Fruit fly (Drosophila melanogaster) whole organism, pupa: Measurements from ENCODE around the gene CG42271.
A peak's percentile ranks its signal among the peaks of the same experiment; 100 is the strongest.

ENCODE experiments used
- CG13204 ChIP-seq: fragments of 200-800 bp; sonication (Bioruptor generic); optimal IDR thresholded peaks from 2 replicates; lab custom pipeline; 2018; ENCODE audit warnings: missing biosample characterization, mild to moderate bottlenecking, missing genetic modification characterization, moderate library complexity
- CG14655 ChIP-seq: fragments of 200-800 bp; sonication (Bioruptor generic); optimal IDR thresholded peaks from 3 replicates; lab custom pipeline; 2017; ENCODE audit warnings: mild to moderate bottlenecking, missing biosample characterization, missing genetic modification reagents, missing genetic modification characterization
- CG15710 ChIP-seq: fragments of 200-800 bp; sonication (Bioruptor generic); optimal IDR thresholded peaks from 2 replicates; lab custom pipeline; 2018; ENCODE audit warnings: missing biosample characterization, mild to moderate bottlenecking, missing genetic modification characterization, moderate library complexity
- CG9948 ChIP-seq: fragments of 200-800 bp; sonication (Bioruptor generic); optimal IDR thresholded peaks from 2 replicates; lab custom pipeline; 2018; ENCODE audit warnings: missing biosample characterization, mild to moderate bottlenecking, missing genetic modification characterization, moderate library complexity
- D1 ChIP-seq: fragments of 200-800 bp; sonication (Bioruptor generic); optimal IDR thresholded peaks from 2 replicates; lab custom pipeline; 2018; ENCODE audit warnings: missing biosample characterization, mild to moderate bottlenecking, missing genetic modification characterization, moderate library complexity
- EcR ChIP-seq: fragments of 200-800 bp; sonication (Bioruptor generic); optimal IDR thresholded peaks from 3 replicates; lab custom pipeline; 2019; ENCODE audit warnings: missing biosample characterization, missing genetic modification characterization, mild to moderate bottlenecking, moderate library complexity, missing genetic modification reagents
- Pif1A ChIP-seq: fragments of 200-800 bp; sonication (Bioruptor generic); optimal IDR thresholded peaks from 3 replicates; lab custom pipeline; 2016; ENCODE audit warnings: missing biosample characterization, missing genetic modification characterization
- gl ChIP-seq: fragments of 200-800 bp; sonication (Bioruptor generic); optimal IDR thresholded peaks from 2 replicates; lab custom pipeline; 2018; ENCODE audit warnings: missing biosample characterization, mild to moderate bottlenecking, missing genetic modification characterization
- rn ChIP-seq: fragments of 200-800 bp; sonication (Bioruptor generic); IDR thresholded peaks from 2 replicates; pipeline ENCODE4 v1.3.6; 2022; ENCODE audit warnings: missing biosample characterization, missing genetic modification characterization

DNA sequence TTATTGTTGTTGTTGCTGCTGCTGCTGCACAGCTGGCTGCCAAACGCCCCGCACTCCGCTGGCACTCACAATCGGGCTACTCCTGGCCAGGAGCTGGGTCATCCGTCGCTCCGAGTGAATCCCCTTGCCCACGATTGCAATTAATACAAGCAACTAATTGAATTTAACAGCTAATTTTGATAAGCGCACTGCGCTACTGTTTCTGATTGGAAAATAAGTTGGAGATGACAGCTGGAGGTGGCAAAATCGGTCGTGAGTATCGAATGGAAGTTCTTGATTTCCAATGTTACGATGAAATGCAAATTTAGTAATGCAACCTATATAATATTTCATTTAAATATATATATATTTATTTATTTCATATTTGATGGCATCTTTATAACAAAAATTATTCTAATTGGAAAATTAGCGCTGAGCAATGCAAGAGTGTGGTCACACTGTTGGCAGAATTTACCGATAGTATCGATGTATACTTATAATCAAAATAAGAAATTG is at the start of gene CG42271:
- no peak for TF ChIP-seq CG13204 (GFP tag; lab: Kevin White, UChicago)
- no peak for TF ChIP-seq CG14655 (GFP tag; lab: Kevin White, UChicago)
- no peak for TF ChIP-seq EcR (GFP tag; lab: Kevin White, UChicago)
- TF ChIP-seq rn = no peak
- no peak for TF ChIP-seq Pif1A (GFP tag; lab: Kevin White, UChicago)
- TF ChIP-seq CG15710 (tag; lab: Kevin White, UChicago) = peak; percentile 28
- no peak for TF ChIP-seq CG9948
- TF ChIP-seq gl = no peak
- no peak for TF ChIP-seq D1 (tag; lab: Kevin White, UChicago)
